Worm (Caenorhabditis elegans) whole organism, young adult: Measurements from ENCODE around the gene hmg-4.
A peak's percentile ranks its signal among the peaks of the same experiment; 100 is the strongest.

Source experiments
- B0035.1 ChIP-seq: sonication (generic microtip); optimal IDR thresholded peaks from 2 replicates; lab custom pipeline; 2016; ENCODE audit warnings: missing genetic modification characterization, mild to moderate bottlenecking, missing compliant biosample characterization, missing genotype, missing genetic modification reagents
- D2030.7 ChIP-seq: fragments of 200-800 bp; sonication (Bioruptor generic); IDR thresholded peaks from 2 replicates; pipeline ENCODE4 v1.3.6; 2022; ENCODE audit warnings: missing genetic modification reagents, missing genetic modification characterization, missing compliant biosample characterization
- F23B12.7 ChIP-seq: sonication (generic microtip); optimal IDR thresholded peaks from 2 replicates; lab custom pipeline; 2017; ENCODE audit warnings: missing genetic modification characterization, mild to moderate bottlenecking, missing compliant biosample characterization, antibody characterized with exemption, moderate library complexity; ENCODE audit not compliant: insufficient read depth
- F37B4.10 ChIP-seq: fragments of 200-800 bp; sonication (Bioruptor generic); IDR thresholded peaks from 2 replicates; pipeline ENCODE4 v1.3.6; 2022; ENCODE audit warnings: missing genetic modification characterization, missing compliant biosample characterization
- F52B5.7 ChIP-seq: sonication (generic microtip); optimal IDR thresholded peaks from 2 replicates; lab custom pipeline; 2016; ENCODE audit warnings: mild to moderate bottlenecking, missing genetic modification characterization, missing compliant biosample characterization
- F57A8.1 ChIP-seq: fragments of 200-800 bp; sonication (Bioruptor generic); optimal IDR thresholded peaks from 2 replicates; lab custom pipeline; 2018; ENCODE audit warnings: mild to moderate bottlenecking, missing genetic modification characterization, moderate library complexity, missing compliant biosample characterization
- T07F8.4 ChIP-seq: sonication (generic microtip); optimal IDR thresholded peaks from 2 replicates; lab custom pipeline; 2016; ENCODE audit warnings: mild to moderate bottlenecking, missing genetic modification characterization, moderate library complexity, missing compliant biosample characterization
- Y67H2A.10 ChIP-seq: fragments of 200-800 bp; sonication (Bioruptor generic); conservative IDR thresholded peaks from 2 replicates; pipeline ENCODE4 v1.3.6; 2022; ENCODE audit warnings: missing genetic modification reagents, missing genetic modification characterization, missing compliant biosample characterization
- Y95B8A.8 ChIP-seq: fragments of 200-800 bp; sonication (Bioruptor generic); IDR thresholded peaks from 2 replicates; pipeline ENCODE4 v1.3.6; 2022; ENCODE audit warnings: missing genetic modification reagents, missing genetic modification characterization, missing compliant biosample characterization
- akir-1 ChIP-seq: fragments of 200-800 bp; sonication (Bioruptor generic); optimal IDR thresholded peaks from 2 replicates; lab custom pipeline; 2018; ENCODE audit warnings: mild to moderate bottlenecking, missing genetic modification characterization, moderate library complexity, missing compliant biosample characterization
- ama-1 ChIP-seq, 3 experiments: fragments of 150-350 bp in 1 of 3; sonication (generic microtip) in 2 of 3; optimal IDR thresholded peaks; 2 replicates each; lab custom pipeline; 2014 to 2018; ENCODE audit warnings: missing biosample characterization in 2 of 3, missing genetic modification characterization in 2 of 3, missing genetic modification reagents in 2 of 3
- aptf-3 ChIP-seq: fragments of 200-800 bp; sonication (Bioruptor generic); IDR thresholded peaks from 2 replicates; pipeline ENCODE4 v1.3.6; 2022; ENCODE audit warnings: missing genetic modification characterization, missing compliant biosample characterization
- attf-6 ChIP-seq: fragments of 200-800 bp; sonication (Bioruptor generic); IDR thresholded peaks from 2 replicates; pipeline ENCODE4 v1.3.6; 2022; ENCODE audit warnings: missing genetic modification reagents, missing genetic modification characterization, missing compliant biosample characterization
- bed-1 ChIP-seq: fragments of 200-800 bp; sonication (Bioruptor generic); IDR thresholded peaks from 2 replicates; pipeline ENCODE4 v1.3.6; 2022; ENCODE audit warnings: missing genetic modification reagents, missing genetic modification characterization, missing compliant biosample characterization
- bed-2 ChIP-seq: fragments of 200-800 bp; sonication (Bioruptor generic); IDR thresholded peaks from 2 replicates; pipeline ENCODE4 v1.3.6; 2022; ENCODE audit warnings: missing genetic modification reagents, missing genetic modification characterization, missing compliant biosample characterization
- ceh-40 ChIP-seq: fragments of 200-800 bp; sonication (Bioruptor generic); IDR thresholded peaks from 2 replicates; pipeline ENCODE4 v1.3.6; 2022; ENCODE audit warnings: missing genetic modification characterization, missing compliant biosample characterization
- die-1 ChIP-seq: sonication (generic microtip); optimal IDR thresholded peaks from 2 replicates; lab custom pipeline; 2016; ENCODE audit warnings: missing genotype, mild to moderate bottlenecking, missing genetic modification characterization, missing compliant biosample characterization
- dox-1 ChIP-seq: fragments of 200-800 bp; sonication (Bioruptor generic); IDR thresholded peaks from 2 replicates; pipeline ENCODE4 v1.3.6; 2022; ENCODE audit warnings: missing genetic modification reagents, missing genetic modification characterization, missing compliant biosample characterization
- dpff-1 ChIP-seq: sonication (generic microtip); optimal IDR thresholded peaks from 2 replicates; lab custom pipeline; 2017; ENCODE audit warnings: mild to moderate bottlenecking, missing genetic modification characterization, missing compliant biosample characterization
- efl-1 ChIP-seq: fragments of 150-350 bp; optimal IDR thresholded peaks from 2 replicates; lab custom pipeline; 2014; ENCODE audit warnings: missing biosample characterization, missing genetic modification reagents, missing genetic modification characterization
- egl-18 ChIP-seq: fragments of 200-800 bp; sonication (Bioruptor generic); IDR thresholded peaks from 2 replicates; pipeline ENCODE4 v1.3.6; 2022; ENCODE audit warnings: missing genetic modification reagents, missing genetic modification characterization, missing compliant biosample characterization
- egl-44 ChIP-seq: fragments of 200-800 bp; sonication (Bioruptor generic); IDR thresholded peaks from 2 replicates; pipeline ENCODE4 v1.3.6; 2022; ENCODE audit warnings: missing genetic modification reagents, missing genetic modification characterization, missing compliant biosample characterization
- hrde-1 ChIP-seq: sonication (generic microtip); optimal IDR thresholded peaks from 2 replicates; lab custom pipeline; 2016; ENCODE audit warnings: missing genetic modification characterization, mild to moderate bottlenecking, missing compliant biosample characterization, moderate library complexity, missing genotype, missing genetic modification reagents, borderline replicate concordance
- hsf-1 ChIP-seq: fragments of 200-800 bp; sonication (Bioruptor generic); IDR thresholded peaks from 2 replicates; pipeline ENCODE4 v1.3.6; 2022; ENCODE audit warnings: missing genetic modification reagents, missing genetic modification characterization, missing compliant biosample characterization
- lag-1 ChIP-seq: fragments of 200-800 bp; sonication (Bioruptor generic); IDR thresholded peaks from 2 replicates; pipeline ENCODE4 v1.3.6; 2022; ENCODE audit warnings: missing genetic modification reagents, missing genetic modification characterization, missing compliant biosample characterization
- lin-35 ChIP-seq, 3 experiments: fragments of 150-350 bp in 2 of 3; sonication (generic microtip) in 1 of 3; optimal IDR thresholded peaks; 2 replicates each; lab custom pipeline; 2014 to 2018; ENCODE audit warnings: missing biosample characterization in 3 of 3, missing genetic modification characterization in 3 of 3, missing genetic modification reagents in 3 of 3
- lsl-1 ChIP-seq: fragments of 200-800 bp; sonication (Bioruptor generic); optimal IDR thresholded peaks from 2 replicates; lab custom pipeline; 2018; ENCODE audit warnings: mild to moderate bottlenecking, missing genetic modification characterization, moderate library complexity, missing compliant biosample characterization
- lsy-27 ChIP-seq: sonication (generic microtip); optimal IDR thresholded peaks from 2 replicates; lab custom pipeline; 2017; ENCODE audit warnings: missing genetic modification characterization, mild to moderate bottlenecking, missing compliant biosample characterization, antibody characterized with exemption, missing genotype, borderline replicate concordance; ENCODE audit not compliant: insufficient read depth
- madf-8 ChIP-seq: fragments of 200-800 bp; sonication (Bioruptor generic); conservative IDR thresholded peaks from 2 replicates; pipeline ENCODE4 v1.3.6; 2022; ENCODE audit warnings: missing genetic modification reagents, missing genetic modification characterization, missing compliant biosample characterization
- mel-28 ChIP-seq: sonication (generic microtip); optimal IDR thresholded peaks from 2 replicates; lab custom pipeline; 2016; ENCODE audit warnings: borderline replicate concordance, mild to moderate bottlenecking, missing genetic modification characterization, missing compliant biosample characterization
- mes-4 ChIP-seq: sonication (generic microtip); optimal IDR thresholded peaks from 2 replicates; lab custom pipeline; 2016; ENCODE audit warnings: missing genotype, missing genetic modification characterization, missing compliant biosample characterization
- mxl-1 ChIP-seq: sonication (generic microtip); optimal IDR thresholded peaks from 2 replicates; lab custom pipeline; 2016; ENCODE audit warnings: missing genetic modification characterization, missing compliant biosample characterization
- nfya-1 ChIP-seq: sonication (generic microtip); optimal IDR thresholded peaks from 2 replicates; lab custom pipeline; 2017; ENCODE audit warnings: antibody characterized with exemption, missing compliant biosample characterization, missing genetic modification characterization, borderline replicate concordance; ENCODE audit not compliant: insufficient read depth
- nfya-2 ChIP-seq: fragments of 200-800 bp; sonication (Bioruptor generic); IDR thresholded peaks from 2 replicates; pipeline ENCODE4 v1.3.6; 2022; ENCODE audit warnings: missing genetic modification reagents, missing genetic modification characterization, missing compliant biosample characterization
- nhr-120 ChIP-seq: fragments of 200-800 bp; sonication (Bioruptor generic); IDR thresholded peaks from 2 replicates; pipeline ENCODE4 v1.3.6; 2022; ENCODE audit warnings: missing genetic modification characterization, missing compliant biosample characterization
- nhr-179 ChIP-seq: sonication (generic microtip); optimal IDR thresholded peaks from 2 replicates; lab custom pipeline; 2016; ENCODE audit warnings: mild to moderate bottlenecking, missing genetic modification characterization, missing compliant biosample characterization
- pha-4 ChIP-seq: fragments of 150-350 bp; sonication (generic microtip); optimal IDR thresholded peaks from 2 replicates; lab custom pipeline; 2014; ENCODE audit warnings: missing biosample characterization, missing genetic modification reagents, missing genetic modification characterization
- sea-2 ChIP-seq: fragments of 200-800 bp; sonication (Bioruptor generic); IDR thresholded peaks from 2 replicates; pipeline ENCODE4 v1.3.6; 2022; ENCODE audit warnings: missing genetic modification characterization, missing compliant biosample characterization
- snpc-1.3 ChIP-seq: sonication (generic microtip); optimal IDR thresholded peaks from 2 replicates; lab custom pipeline; 2017; ENCODE audit warnings: missing genetic modification characterization, mild to moderate bottlenecking, missing compliant biosample characterization, antibody characterized with exemption, moderate library complexity, missing genotype, missing genetic modification reagents; ENCODE audit not compliant: insufficient read depth
- tbx-9 ChIP-seq: sonication (generic microtip); optimal IDR thresholded peaks from 2 replicates; lab custom pipeline; 2016; ENCODE audit warnings: borderline replicate concordance, missing genetic modification characterization, inconsistent platforms, missing compliant biosample characterization
- unc-130 ChIP-seq: sonication (generic microtip); optimal IDR thresholded peaks from 2 replicates; lab custom pipeline; 2016; ENCODE audit warnings: missing genetic modification reagents, missing genetic modification characterization, missing compliant biosample characterization
- xnd-1 ChIP-seq: sonication (generic microtip); optimal IDR thresholded peaks from 2 replicates; lab custom pipeline; 2016; ENCODE audit warnings: missing genotype, missing genetic modification reagents, missing genetic modification characterization, missing compliant biosample characterization
- zim-3 ChIP-seq: sonication (generic microtip); optimal IDR thresholded peaks from 2 replicates; lab custom pipeline; 2017; ENCODE audit warnings: mild to moderate bottlenecking, missing genetic modification characterization, moderate library complexity, missing compliant biosample characterization
- ztf-22 ChIP-seq: fragments of 200-800 bp; sonication (Bioruptor generic); optimal IDR thresholded peaks from 2 replicates; lab custom pipeline; 2018; ENCODE audit warnings: mild to moderate bottlenecking, missing genetic modification characterization, moderate library complexity, missing compliant biosample characterization
- ztf-25 ChIP-seq: fragments of 200-800 bp; sonication (Bioruptor generic); IDR thresholded peaks from 2 replicates; pipeline ENCODE4 v1.3.6; 2022; ENCODE audit warnings: missing genetic modification reagents, missing genetic modification characterization, missing compliant biosample characterization
- ztf-26 ChIP-seq: sonication (generic microtip); optimal IDR thresholded peaks from 2 replicates; lab custom pipeline; 2017; ENCODE audit warnings: missing genetic modification characterization, missing compliant biosample characterization
- ztf-28 ChIP-seq: fragments of 200-800 bp; sonication (Bioruptor generic); IDR thresholded peaks from 2 replicates; pipeline ENCODE4 v1.3.6; 2022; ENCODE audit warnings: missing genetic modification reagents, missing genetic modification characterization, missing compliant biosample characterization
- ztf-6 ChIP-seq: fragments of 200-800 bp; sonication (Bioruptor generic); IDR thresholded peaks from 2 replicates; pipeline ENCODE4 v1.3.6; 2022; ENCODE audit warnings: missing genetic modification reagents, missing genetic modification characterization, missing compliant biosample characterization

Gene hmg-4

ce11 chrIII:7376143-7376802, 5.1 kb downstream of the hmg-4 start (continued):
- no peak for TF ChIP-seq F37B4.10 (GFP tag; lab: Robert Waterston, UW)
- no peak for TF ChIP-seq aptf-3 (GFP tag; lab: Robert Waterston, UW)
- peak; percentile 56 for TF ChIP-seq dox-1 (GFP tag; lab: Robert Waterston, UW)
- TF ChIP-seq ztf-22 (GFP tag; lab: Kevin White, UChicago) = no peak
- TF ChIP-seq die-1 (tag; lab: Kevin White, UChicago) = peak; percentile 33
- no peak for TF ChIP-seq hrde-1 (tag; lab: Kevin White, UChicago)
- TF ChIP-seq mel-28 (tag; lab: Kevin White, UChicago) = no peak
- peak; percentile 21 for TF ChIP-seq F23B12.7 (tag; lab: Kevin White, UChicago)
- no peak for TF ChIP-seq Y67H2A.10 (GFP tag; lab: Robert Waterston, UW)
- no peak for TF ChIP-seq egl-44 (GFP tag; lab: Robert Waterston, UW)
- TF ChIP-seq nhr-120 (GFP tag; lab: Robert Waterston, UW) = no peak
- TF ChIP-seq ztf-6 = no peak
- no peak for TF ChIP-seq Y95B8A.8 (GFP tag; lab: Robert Waterston, UW)
- TF ChIP-seq mxl-1 = no peak
- no peak for TF ChIP-seq bed-1 (GFP tag; lab: Robert Waterston, UW)
- no peak for TF ChIP-seq zim-3 (tag; lab: Kevin White, UChicago)
- no peak for TF ChIP-seq ztf-25 (GFP tag; lab: Robert Waterston, UW)
- no peak for TF ChIP-seq ztf-28 (GFP tag; lab: Robert Waterston, UW)
- no peak for TF ChIP-seq dpff-1 (tag; lab: Kevin White, UChicago)
- no peak for TF ChIP-seq lsl-1
- TF ChIP-seq T07F8.4 (tag; lab: Kevin White, UChicago) = no peak
- TF ChIP-seq F57A8.1 (GFP tag; lab: Kevin White, UChicago) = no peak
- no peak for TF ChIP-seq pha-4 (tag; lab: Kevin White, UChicago)
- TF ChIP-seq lag-1 (GFP tag; lab: Robert Waterston, UW) = no peak
- TF ChIP-seq efl-1 (GFP tag; lab: Kevin White, UChicago) = no peak
- peak; percentile 86 for TF ChIP-seq ztf-26 (tag; lab: Kevin White, UChicago)
- TF ChIP-seq bed-2 = no peak
- TF ChIP-seq xnd-1 (tag; lab: Kevin White, UChicago) = no peak
- TF ChIP-seq ceh-40 = no peak
- no peak for TF ChIP-seq akir-1 (GFP tag; lab: Kevin White, UChicago)
- TF ChIP-seq attf-6 (GFP tag; lab: Robert Waterston, UW) = no peak
- no peak for TF ChIP-seq nhr-179 (tag; lab: Kevin White, UChicago)
- TF ChIP-seq lsy-27 (tag; lab: Kevin White, UChicago) = no peak
- no peak for TF ChIP-seq B0035.1 (tag; lab: Kevin White, UChicago)
- TF ChIP-seq F52B5.7 (tag; lab: Kevin White, UChicago) = no peak
- TF ChIP-seq lin-35 (GFP tag; optimal IDR thresholded peaks at IDR 0.05; lab: Kevin White, UChicago) = no peak
- no peak for TF ChIP-seq nfya-2 (GFP tag; lab: Robert Waterston, UW)
- TF ChIP-seq tbx-9 (tag; lab: Kevin White, UChicago) = no peak
- no peak for TF ChIP-seq ama-1 (optimal IDR thresholded peaks at IDR 0.05; lab: Kevin White, UChicago)
- TF ChIP-seq ama-1 (GFP tag; optimal IDR thresholded peaks at IDR 0.05; lab: Kevin White, UChicago) = no peak
- TF ChIP-seq hsf-1 (GFP tag; lab: Robert Waterston, UW) = peak; percentile 59; the same call in 1 of the 2 replicates
- TF ChIP-seq nfya-1 (tag; lab: Kevin White, UChicago) = no peak
- no peak for TF ChIP-seq unc-130 (GFP tag; lab: Kevin White, UChicago)
- TF ChIP-seq madf-8 (GFP tag; lab: Robert Waterston, UW) = no peak
- no peak for TF ChIP-seq sea-2 (GFP tag; lab: Robert Waterston, UW)
- TF ChIP-seq D2030.7 (GFP tag; lab: Robert Waterston, UW) = no peak
- no peak for TF ChIP-seq mes-4
- TF ChIP-seq snpc-1.3 = no peak
- no peak for TF ChIP-seq egl-18
